Worm (Caenorhabditis elegans): ENCODE data around the gene F44E2.8.

- TF ChIP-seq dao-5 (tag; optimal IDR thresholded peaks at IDR 0.05): no peak
- no peak for TF ChIP-seq him-1 (tag; optimal IDR thresholded peaks at IDR 0.05)
- TF ChIP-seq W03F9.2 (tag; optimal IDR thresholded peaks at IDR 0.05): peak; percentile 53
These were observed 39.3 kb upstream of the F44E2.8 start, which contains the start of gene ZK637.14 for ce11 chrIII:8888956-8889355.

Measured in whole organism, L4/young adult.